Worm (Caenorhabditis elegans): ENCODE data around the gene aagr-3.

ce11 chrV:9709747-9710146 is 19.6 kb downstream of the aagr-3 start, which contains the start of gene tag-120:
- TF ChIP-seq nhr-77 (tag; optimal IDR thresholded peaks at IDR 0.05) = no peak
- TF ChIP-seq gmeb-1 (tag; optimal IDR thresholded peaks at IDR 0.05) = no peak
- no peak for TF ChIP-seq egl-27 (tag; optimal IDR thresholded peaks at IDR 0.05)
- no peak for TF ChIP-seq nhr-21 (tag; optimal IDR thresholded peaks at IDR 0.05)
- TF ChIP-seq elt-1 (tag; optimal IDR thresholded peaks at IDR 0.05) = no peak
- TF ChIP-seq unc-39 (tag; optimal IDR thresholded peaks at IDR 0.05) = no peak
- no peak for TF ChIP-seq ztf-11 (tag; optimal IDR thresholded peaks at IDR 0.05)
- no peak for TF ChIP-seq Y55F3AM.14 (GFP tag; optimal IDR thresholded peaks at IDR 0.05)
- no peak for TF ChIP-seq mdl-1 (tag; optimal IDR thresholded peaks at IDR 0.05)
- no peak for TF ChIP-seq ztf-4 (tag; optimal IDR thresholded peaks at IDR 0.05)
- no peak for TF ChIP-seq blmp-1 (tag; optimal IDR thresholded peaks at IDR 0.05; ENCODE audit: insufficient read depth)
- no peak for TF ChIP-seq peb-1 (tag; optimal IDR thresholded peaks at IDR 0.05)
- TF ChIP-seq ztf-1 (GFP tag; conservative IDR thresholded peaks at IDR 0.05) = no peak
- no peak for TF ChIP-seq zag-1 (tag; optimal IDR thresholded peaks at IDR 0.05)
